Fruit fly (Drosophila melanogaster) whole organism, prepupa: ENCODE results near the gene wb.
A peak's percentile ranks its signal among the peaks of the same experiment; 100 is the strongest.

Experiments used
- Blimp-1 ChIP-seq: fragments of 200-800 bp; sonication (Bioruptor generic); optimal IDR thresholded peaks from 3 replicates; lab custom pipeline; 2017; ENCODE audit warnings: missing biosample characterization, missing genetic modification characterization, mild to moderate bottlenecking, moderate library complexity, missing genetic modification reagents
- CG11294 ChIP-seq: fragments of 200-800 bp; sonication (Bioruptor generic); IDR thresholded peaks from 2 replicates; pipeline ENCODE4 v1.3.6; 2022; ENCODE audit warnings: missing biosample characterization, missing genetic modification characterization
- CG11762 ChIP-seq: fragments of 200-800 bp; sonication (Bioruptor generic); optimal IDR thresholded peaks from 3 replicates; lab custom pipeline; 2016; ENCODE audit warnings: missing biosample characterization, missing genetic modification characterization; ENCODE audit not compliant: insufficient read depth
- CG11902 ChIP-seq: fragments of 200-800 bp; sonication (Bioruptor generic); optimal IDR thresholded peaks from 3 replicates; lab custom pipeline; 2016; ENCODE audit warnings: missing biosample characterization, missing genetic modification characterization
- CG15336 ChIP-seq: fragments of 200-800 bp; sonication (Bioruptor generic); IDR thresholded peaks from 2 replicates; pipeline ENCODE4 v1.3.6; 2022; ENCODE audit warnings: missing biosample characterization, missing genetic modification characterization
- CG1621 ChIP-seq: fragments of 200-800 bp; sonication (Bioruptor generic); optimal IDR thresholded peaks from 3 replicates; lab custom pipeline; 2018; ENCODE audit warnings: missing biosample characterization, mild to moderate bottlenecking, missing genetic modification characterization
- CG32006 ChIP-seq: fragments of 200-800 bp; sonication (Bioruptor generic); optimal IDR thresholded peaks from 3 replicates; lab custom pipeline; 2017; ENCODE audit warnings: missing biosample characterization, mild to moderate bottlenecking, missing genetic modification characterization
- CG34406 ChIP-seq: fragments of 200-800 bp; sonication (Bioruptor generic); optimal IDR thresholded peaks from 3 replicates; lab custom pipeline; 2016; ENCODE audit warnings: missing biosample characterization, missing genetic modification characterization
- CG3919 ChIP-seq: fragments of 200-800 bp; sonication (Bioruptor generic); optimal IDR thresholded peaks from 3 replicates; lab custom pipeline; 2016; ENCODE audit warnings: missing biosample characterization, missing genetic modification characterization
- CG4318 ChIP-seq: fragments of 200-800 bp; sonication (Bioruptor generic); optimal IDR thresholded peaks from 3 replicates; lab custom pipeline; 2017; ENCODE audit warnings: missing biosample characterization, mild to moderate bottlenecking, missing genetic modification characterization
- CG6163 ChIP-seq: fragments of 200-800 bp; sonication (Bioruptor generic); IDR thresholded peaks from 3 replicates; pipeline ENCODE4 v1.3.6; 2022; ENCODE audit warnings: missing biosample characterization, missing genetic modification characterization
- CG6276 ChIP-seq: fragments of 200-800 bp; sonication (Bioruptor generic); optimal IDR thresholded peaks from 2 replicates; lab custom pipeline; 2017; ENCODE audit warnings: missing biosample characterization, mild to moderate bottlenecking, missing genetic modification characterization
- CG6792 ChIP-seq: fragments of 200-800 bp; sonication (Bioruptor generic); optimal IDR thresholded peaks from 3 replicates; lab custom pipeline; 2016; ENCODE audit warnings: missing biosample characterization, missing genetic modification characterization
- CG6808 ChIP-seq: fragments of 200-800 bp; sonication (Bioruptor generic); optimal IDR thresholded peaks from 3 replicates; lab custom pipeline; 2017; ENCODE audit warnings: missing biosample characterization, missing genetic modification characterization, mild to moderate bottlenecking, moderate library complexity, missing genetic modification reagents
- CG6854 ChIP-seq: fragments of 200-800 bp; sonication (Bioruptor generic); optimal IDR thresholded peaks from 2 replicates; lab custom pipeline; 2017; ENCODE audit warnings: missing biosample characterization, mild to moderate bottlenecking, missing genetic modification characterization
- CG8119 ChIP-seq: fragments of 200-800 bp; sonication (Bioruptor generic); IDR thresholded peaks from 3 replicates; pipeline ENCODE4 v1.3.6; 2022; ENCODE audit warnings: missing biosample characterization, missing genetic modification characterization
- CG8632 ChIP-seq: fragments of 200-800 bp; sonication (Bioruptor generic); optimal IDR thresholded peaks from 3 replicates; lab custom pipeline; 2016; ENCODE audit warnings: missing biosample characterization, missing genetic modification characterization
- CG9139 ChIP-seq: fragments of 200-800 bp; sonication (Bioruptor generic); optimal IDR thresholded peaks from 3 replicates; lab custom pipeline; 2017; ENCODE audit warnings: missing biosample characterization, mild to moderate bottlenecking, missing genetic modification characterization
- Eip75B ChIP-seq: fragments of 200-800 bp; sonication (Bioruptor generic); optimal IDR thresholded peaks from 3 replicates; lab custom pipeline; 2016; ENCODE audit warnings: missing biosample characterization, missing genetic modification characterization
- Eip93F ChIP-seq: fragments of 200-800 bp; sonication (Bioruptor generic); optimal IDR thresholded peaks from 2 replicates; lab custom pipeline; 2016; ENCODE audit warnings: missing biosample characterization, mild to moderate bottlenecking, missing genetic modification characterization
- Hr38 ChIP-seq: sonication (Bioruptor generic); optimal IDR thresholded peaks from 2 replicates; lab custom pipeline; 2016; ENCODE audit warnings: missing biosample characterization, missing genetic modification characterization
- Hr4 ChIP-seq: fragments of 200-800 bp; sonication (Bioruptor generic); optimal IDR thresholded peaks from 3 replicates; lab custom pipeline; 2016; ENCODE audit warnings: missing biosample characterization, missing genetic modification characterization
- Met ChIP-seq: fragments of 200-800 bp; sonication (Bioruptor generic); optimal IDR thresholded peaks from 3 replicates; lab custom pipeline; 2016; ENCODE audit warnings: missing biosample characterization, missing genetic modification characterization
- OdsH ChIP-seq: fragments of 200-800 bp; sonication (Bioruptor generic); optimal IDR thresholded peaks from 3 replicates; lab custom pipeline; 2016; ENCODE audit warnings: missing biosample characterization, missing genetic modification characterization
- Smox ChIP-seq: fragments of 200-800 bp; sonication (Bioruptor generic); optimal IDR thresholded peaks from 3 replicates; lab custom pipeline; 2016; ENCODE audit warnings: missing biosample characterization, missing genetic modification characterization
- Sox102F ChIP-seq: fragments of 200-800 bp; sonication (Bioruptor generic); optimal IDR thresholded peaks from 2 replicates; lab custom pipeline; 2016; ENCODE audit warnings: missing biosample characterization, mild to moderate bottlenecking, missing genetic modification characterization
- achi ChIP-seq: fragments of 200-800 bp; sonication (Bioruptor generic); optimal IDR thresholded peaks from 3 replicates; lab custom pipeline; 2016; ENCODE audit warnings: missing biosample characterization, missing genetic modification characterization
- acj6 ChIP-seq: fragments of 200-800 bp; sonication (Bioruptor generic); optimal IDR thresholded peaks from 3 replicates; lab custom pipeline; 2016; ENCODE audit warnings: missing biosample characterization, missing genetic modification characterization
- dac ChIP-seq: fragments of 200-800 bp; sonication (Bioruptor generic); optimal IDR thresholded peaks from 2 replicates; lab custom pipeline; 2017; ENCODE audit warnings: missing biosample characterization, mild to moderate bottlenecking, missing genetic modification characterization
- dsx ChIP-seq: fragments of 200-800 bp; optimal IDR thresholded peaks from 3 replicates; lab custom pipeline; 2019; ENCODE audit warnings: missing biosample characterization, mild to moderate bottlenecking, missing genetic modification characterization, moderate library complexity; ENCODE audit not compliant: poor library complexity, severe bottlenecking
- eg ChIP-seq: fragments of 200-800 bp; sonication (Bioruptor generic); IDR thresholded peaks from 3 replicates; pipeline ENCODE4 v1.3.6; 2022; ENCODE audit warnings: missing biosample characterization, missing genetic modification characterization
- esn ChIP-seq: fragments of 200-800 bp; sonication (Bioruptor generic); optimal IDR thresholded peaks from 2 replicates; lab custom pipeline; 2016; ENCODE audit warnings: missing biosample characterization, mild to moderate bottlenecking, missing genetic modification characterization, moderate library complexity
- fd59A ChIP-seq: fragments of 200-800 bp; sonication (Bioruptor generic); optimal IDR thresholded peaks from 2 replicates; lab custom pipeline; 2017; ENCODE audit warnings: missing biosample characterization, mild to moderate bottlenecking, missing genetic modification characterization, missing genetic modification reagents
- fd85E ChIP-seq: fragments of 200-800 bp; sonication (Bioruptor generic); optimal IDR thresholded peaks from 3 replicates; lab custom pipeline; 2016; ENCODE audit warnings: missing biosample characterization, missing genetic modification characterization
- fkh ChIP-seq: fragments of 200-800 bp; sonication (Bioruptor generic); optimal IDR thresholded peaks from 3 replicates; lab custom pipeline; 2017; ENCODE audit warnings: missing biosample characterization, mild to moderate bottlenecking, missing genetic modification characterization, moderate library complexity
- net ChIP-seq: fragments of 200-800 bp; sonication (Bioruptor generic); optimal IDR thresholded peaks from 3 replicates; lab custom pipeline; 2016; ENCODE audit warnings: missing biosample characterization, missing genetic modification characterization
- pdm3 ChIP-seq: fragments of 200-800 bp; sonication (Bioruptor generic); optimal IDR thresholded peaks from 3 replicates; lab custom pipeline; 2016; ENCODE audit warnings: missing biosample characterization, missing genetic modification characterization
- ss ChIP-seq, 2 experiments: fragments of 200-800 bp; sonication (Bioruptor generic); optimal IDR thresholded peaks; 2 replicates in 1 of 2; 3 replicates in 1 of 2; lab custom pipeline; 2017 to 2018; ENCODE audit warnings: mild to moderate bottlenecking in 2 of 2, missing biosample characterization in 2 of 2, missing genetic modification characterization in 2 of 2, moderate library complexity in 1 of 2
- svp ChIP-seq: fragments of 200-800 bp; sonication (Bioruptor generic); peaks from one replicate; lab custom pipeline; 2016; ENCODE audit warnings: missing biosample characterization, missing genetic modification characterization
- vri ChIP-seq: fragments of 200-800 bp; sonication (Bioruptor generic); optimal IDR thresholded peaks from 3 replicates; lab custom pipeline; 2016; ENCODE audit warnings: missing biosample characterization, mild to moderate bottlenecking, missing genetic modification characterization

wb gene

dm6 chr2L:14370777-14371096, 107.9 kb downstream of the wb start (continued):
- TF ChIP-seq CG8632 (GFP tag; lab: Kevin White, UChicago) (no peak), CG4318 (peak; percentile 33), CG11294 (GFP tag; lab: Robert Waterston, UW) (no peak), CG8119 (GFP tag; lab: Robert Waterston, UW) (peak; percentile 63), fd85E (GFP tag; lab: Kevin White, UChicago) (no peak), CG15336 (GFP tag; lab: Robert Waterston, UW) (0 out of 2 replicates have a peak, but pooled peaks have one; percentile 46), CG6276 (GFP tag; lab: Kevin White, UChicago) (peak; percentile 38), CG6163 (peak; percentile 51; the same call in 1 of the 3 replicates), CG3919 (GFP tag; lab: Kevin White, UChicago) (no peak), dsx (GFP tag; lab: Kevin White, UChicago) (no peak), CG6808 (no peak), CG9139 (no peak), net (GFP tag; lab: Kevin White, UChicago) (no peak), Hr4 (GFP tag; lab: Kevin White, UChicago) (peak; percentile 57), fkh (GFP tag; lab: Kevin White, UChicago) (no peak), OdsH (GFP tag; lab: Kevin White, UChicago) (peak; percentile 13), eg (GFP tag; lab: Robert Waterston, UW) (0 out of 3 replicates have a peak, but pooled peaks have one; percentile 9), Smox (GFP tag; lab: Kevin White, UChicago) (no peak), CG34406 (GFP tag; lab: Kevin White, UChicago) (no peak)

DNA sequence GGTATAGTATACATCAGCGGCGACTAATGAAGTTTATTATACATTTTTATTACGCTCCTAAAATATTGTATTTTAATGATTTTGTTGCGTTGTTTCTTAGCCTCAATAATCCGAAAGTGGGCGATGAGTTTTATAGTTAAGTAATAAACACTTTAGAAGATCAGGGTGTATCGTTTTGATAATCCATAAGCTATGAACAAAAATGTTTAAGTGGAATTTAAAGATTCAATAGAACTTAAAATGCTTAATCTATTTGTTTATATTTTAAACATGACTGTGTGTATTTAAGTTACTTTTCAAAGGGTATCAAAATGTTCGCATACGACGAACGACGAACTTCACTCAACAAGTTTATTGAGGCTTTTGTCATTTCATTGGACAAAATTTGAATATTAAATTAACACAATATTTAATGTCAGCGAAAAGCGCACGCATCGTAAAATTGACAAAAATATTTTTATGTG, 109.5 kb downstream of the wb start:
- TF ChIP-seq ss (GFP tag; optimal IDR thresholded peaks at IDR 0.05; lab: Kevin White, UChicago) (no peak), CG9139 (no peak), esn (peak; percentile 22), CG8119 (GFP tag; lab: Robert Waterston, UW) (0 out of 3 replicates have a peak, but pooled peaks have one; percentile 31), Hr38 (GFP tag; lab: Kevin White, UChicago) (no peak), CG6854 (GFP tag; lab: Kevin White, UChicago) (no peak), Blimp-1 (no peak), fd59A (no peak), dsx (GFP tag; lab: Kevin White, UChicago) (no peak), CG6808 (no peak), svp (GFP tag; lab: Kevin White, UChicago) (no peak), acj6 (GFP tag; lab: Kevin White, UChicago) (peak; percentile 11), CG11902 (no peak), CG32006 (GFP tag; lab: Kevin White, UChicago) (peak; percentile 15), achi (GFP tag; lab: Kevin White, UChicago) (peak; percentile 8), pdm3 (peak; percentile 24), dac (GFP tag; lab: Kevin White, UChicago) (no peak), net (GFP tag; lab: Kevin White, UChicago) (no peak), vri (GFP tag; lab: Kevin White, UChicago) (no peak), CG6792 (GFP tag; lab: Kevin White, UChicago) (no peak), CG11762 (no peak), Met (GFP tag; lab: Kevin White, UChicago) (no peak), fd85E (GFP tag; lab: Kevin White, UChicago) (no peak), Sox102F (GFP tag; lab: Kevin White, UChicago) (peak; percentile 33), eg (GFP tag; lab: Robert Waterston, UW) (no peak), CG1621 (tag; lab: Kevin White, UChicago) (no peak), Eip75B (no peak), fkh (GFP tag; lab: Kevin White, UChicago) (peak; percentile 4), CG34406 (GFP tag; lab: Kevin White, UChicago) (peak; percentile 5), CG6276 (GFP tag; lab: Kevin White, UChicago) (no peak), CG3919 (GFP tag; lab: Kevin White, UChicago) (no peak), OdsH (GFP tag; lab: Kevin White, UChicago) (no peak), Eip93F (no peak), CG8632 (GFP tag; lab: Kevin White, UChicago) (no peak)
